Fruit fly (Drosophila melanogaster) whole organism, embryonic: ENCODE data around the gene CG10431.
A peak's percentile ranks its signal among the peaks of the same experiment; 100 is the strongest.

ENCODE experiments used
- B-H2 ChIP-seq: fragments of 200-800 bp; sonication (Bioruptor generic); optimal IDR thresholded peaks from 2 replicates; lab custom pipeline; 2018; ENCODE audit warnings: missing biosample characterization, mild to moderate bottlenecking, missing genetic modification characterization
- BtbVII ChIP-seq: fragments of 200-800 bp; sonication (Bioruptor generic); optimal IDR thresholded peaks from 3 replicates; lab custom pipeline; 2017; ENCODE audit warnings: missing biosample characterization, mild to moderate bottlenecking, missing genetic modification characterization
- CG10543 ChIP-seq: fragments of 200-800 bp; sonication (Bioruptor generic); optimal IDR thresholded peaks from 3 replicates; lab custom pipeline; 2017; ENCODE audit warnings: missing biosample characterization, mild to moderate bottlenecking, missing genetic modification characterization, moderate library complexity
- CG12659 ChIP-seq: fragments of 200-800 bp; sonication (Bioruptor generic); optimal IDR thresholded peaks from 3 replicates; lab custom pipeline; 2017; ENCODE audit warnings: mild to moderate bottlenecking, missing biosample characterization, missing genetic modification reagents, missing genetic modification characterization
- CG12769 ChIP-seq: fragments of 200-800 bp; sonication (Bioruptor generic); optimal IDR thresholded peaks from 2 replicates; lab custom pipeline; 2019; ENCODE audit warnings: missing biosample characterization, mild to moderate bottlenecking, missing genetic modification characterization, moderate library complexity
- CG13296 ChIP-seq: fragments of 200-800 bp; sonication (Bioruptor generic); optimal IDR thresholded peaks from 3 replicates; lab custom pipeline; 2018; ENCODE audit warnings: missing biosample characterization, mild to moderate bottlenecking, missing genetic modification characterization
- CG13424 ChIP-seq: fragments of 200-800 bp; sonication (Bioruptor generic); optimal IDR thresholded peaks from 2 replicates; lab custom pipeline; 2019; ENCODE audit warnings: missing biosample characterization, mild to moderate bottlenecking, missing genetic modification characterization, moderate library complexity
- CG14441 ChIP-seq: fragments of 200-800 bp; sonication (Bioruptor generic); IDR thresholded peaks from 2 replicates; pipeline ENCODE4 v1.3.6; 2022; ENCODE audit warnings: missing biosample characterization, missing genetic modification characterization
- CG15269 ChIP-seq: fragments of 200-800 bp; sonication (Bioruptor generic); optimal IDR thresholded peaks from 2 replicates; lab custom pipeline; 2018; ENCODE audit warnings: missing biosample characterization, mild to moderate bottlenecking, missing genetic modification characterization, moderate library complexity
- CG2678 ChIP-seq: fragments of 200-800 bp; sonication (Bioruptor generic); optimal IDR thresholded peaks from 3 replicates; lab custom pipeline; 2019; ENCODE audit warnings: missing biosample characterization, mild to moderate bottlenecking, missing genetic modification characterization, moderate library complexity
- CG2712 ChIP-seq: fragments of 200-800 bp; optimal IDR thresholded peaks from 3 replicates; lab custom pipeline; 2019; ENCODE audit warnings: missing biosample characterization, mild to moderate bottlenecking, missing genetic modification characterization, moderate library complexity
- CG31224 ChIP-seq: fragments of 200-800 bp; sonication (Bioruptor generic); IDR thresholded peaks from 2 replicates; pipeline ENCODE4 v1.3.6; 2022; ENCODE audit warnings: missing biosample characterization, missing genetic modification characterization
- CG31441 ChIP-seq: fragments of 200-800 bp; sonication (Bioruptor generic); IDR thresholded peaks from 2 replicates; pipeline ENCODE4 v1.3.6; 2022; ENCODE audit warnings: missing biosample characterization, missing genetic modification characterization
- CG3281 ChIP-seq: fragments of 200-800 bp; sonication (Bioruptor generic); optimal IDR thresholded peaks from 3 replicates; lab custom pipeline; 2017; ENCODE audit warnings: missing biosample characterization, mild to moderate bottlenecking, missing genetic modification characterization
- CG34376 ChIP-seq: fragments of 200-800 bp; sonication (Bioruptor generic); optimal IDR thresholded peaks from 2 replicates; lab custom pipeline; 2018; ENCODE audit warnings: missing biosample characterization, mild to moderate bottlenecking, missing genetic modification characterization
- CG4404 ChIP-seq: fragments of 200-800 bp; sonication (Bioruptor generic); IDR thresholded peaks from 2 replicates; pipeline ENCODE4 v1.3.6; 2022; ENCODE audit warnings: missing biosample characterization, missing genetic modification characterization
- CG6689 ChIP-seq: fragments of 200-800 bp; sonication (Bioruptor generic); IDR thresholded peaks from 2 replicates; pipeline ENCODE4 v1.3.6; 2022; ENCODE audit warnings: missing biosample characterization, missing genetic modification characterization
- CG7372 ChIP-seq: fragments of 200-800 bp; sonication (Bioruptor generic); IDR thresholded peaks from 2 replicates; pipeline ENCODE4 v1.3.6; 2022; ENCODE audit warnings: missing biosample characterization, missing genetic modification characterization
- CG7839 ChIP-seq: fragments of 200-800 bp; sonication (Bioruptor generic); optimal IDR thresholded peaks from 3 replicates; lab custom pipeline; 2018; ENCODE audit warnings: missing biosample characterization, mild to moderate bottlenecking, missing genetic modification characterization, moderate library complexity
- CG8359 ChIP-seq: fragments of 200-800 bp; sonication (Bioruptor generic); optimal IDR thresholded peaks from 2 replicates; lab custom pipeline; 2017; ENCODE audit warnings: missing biosample characterization, mild to moderate bottlenecking, missing genetic modification characterization, borderline replicate concordance
- CG9215 ChIP-seq: fragments of 200-800 bp; sonication (Bioruptor generic); IDR thresholded peaks from 2 replicates; pipeline ENCODE4 v1.3.6; 2022; ENCODE audit warnings: missing biosample characterization, missing genetic modification characterization
- CG9817 ChIP-seq: fragments of 200-800 bp; sonication (Bioruptor generic); optimal IDR thresholded peaks from 2 replicates; lab custom pipeline; 2018; ENCODE audit warnings: missing biosample characterization, mild to moderate bottlenecking, missing genetic modification characterization, moderate library complexity
- Dip3 ChIP-seq: fragments of 200-800 bp; sonication (Bioruptor generic); optimal IDR thresholded peaks from 3 replicates; lab custom pipeline; 2016; ENCODE audit warnings: missing biosample characterization, missing genetic modification characterization
- Med ChIP-seq: fragments of 200-800 bp; sonication (Bioruptor generic); peaks from one replicate; lab custom pipeline; 2016; ENCODE audit warnings: missing biosample characterization, missing genetic modification characterization, mild to moderate bottlenecking, inconsistent platforms, moderate library complexity
- Meics ChIP-seq: fragments of 200-800 bp; sonication (Bioruptor generic); optimal IDR thresholded peaks from 2 replicates; lab custom pipeline; 2017; ENCODE audit warnings: missing biosample characterization, mild to moderate bottlenecking, missing genetic modification characterization
- NfI ChIP-seq: fragments of 200-800 bp; sonication (Bioruptor generic); optimal IDR thresholded peaks from 3 replicates; lab custom pipeline; 2018; ENCODE audit warnings: missing biosample characterization, mild to moderate bottlenecking, missing genetic modification characterization, moderate library complexity
- Ravus ChIP-seq: fragments of 200-800 bp; sonication (Bioruptor generic); IDR thresholded peaks from 2 replicates; pipeline ENCODE4 v1.3.6; 2022; ENCODE audit warnings: missing biosample characterization, missing genetic modification characterization
- Taf1 ChIP-seq: fragments of 200-800 bp; sonication (Bioruptor generic); IDR thresholded peaks from 2 replicates; pipeline ENCODE4 v1.3.6; 2022; ENCODE audit warnings: missing biosample characterization, missing genetic modification characterization
- ara ChIP-seq: fragments of 200-800 bp; sonication (Bioruptor generic); IDR thresholded peaks from 2 replicates; pipeline ENCODE4 v1.3.6; 2022; ENCODE audit warnings: missing biosample characterization, missing genetic modification characterization
- ase ChIP-seq: fragments of 200-800 bp; sonication (Bioruptor generic); IDR thresholded peaks from 3 replicates; pipeline ENCODE4 v1.3.6; 2022; ENCODE audit warnings: missing biosample characterization, missing genetic modification characterization
- bsh ChIP-seq, 2 experiments: fragments of 200-800 bp; sonication (Bioruptor generic); optimal IDR thresholded peaks; 2 replicates each; lab custom pipeline; 2017 to 2018; ENCODE audit warnings: mild to moderate bottlenecking in 2 of 2, missing biosample characterization in 2 of 2, missing genetic modification characterization in 2 of 2, moderate library complexity in 1 of 2
- btn ChIP-seq: fragments of 200-800 bp; sonication (Bioruptor generic); optimal IDR thresholded peaks from 2 replicates; lab custom pipeline; 2016; ENCODE audit warnings: missing biosample characterization, missing genetic modification characterization
- chm ChIP-seq: fragments of 200-800 bp; sonication (Bioruptor generic); IDR thresholded peaks from 2 replicates; pipeline ENCODE4 v1.3.6; 2022; ENCODE audit warnings: missing biosample characterization, missing genetic modification characterization
- dmrt11E ChIP-seq: fragments of 200-800 bp; sonication (Bioruptor generic); optimal IDR thresholded peaks from 3 replicates; lab custom pipeline; 2018; ENCODE audit warnings: missing biosample characterization, mild to moderate bottlenecking, missing genetic modification characterization, moderate library complexity
- dysf ChIP-seq: fragments of 200-800 bp; sonication (Bioruptor generic); IDR thresholded peaks from 3 replicates; pipeline ENCODE4 v1.3.6; 2022; ENCODE audit warnings: missing biosample characterization, missing genetic modification characterization
- kah ChIP-seq: fragments of 200-800 bp; sonication (Bioruptor generic); optimal IDR thresholded peaks from 2 replicates; lab custom pipeline; 2018; ENCODE audit warnings: missing biosample characterization, mild to moderate bottlenecking, missing genetic modification characterization
- lmd ChIP-seq: fragments of 200-800 bp; sonication (Bioruptor generic); IDR thresholded peaks from 2 replicates; pipeline ENCODE4 v1.3.6; 2022; ENCODE audit warnings: missing biosample characterization, missing genetic modification characterization
- nerfin-1 ChIP-seq: fragments of 200-800 bp; sonication (Bioruptor generic); optimal IDR thresholded peaks from 3 replicates; lab custom pipeline; 2019; ENCODE audit warnings: missing biosample characterization, mild to moderate bottlenecking, missing genetic modification characterization, moderate library complexity
- nmo ChIP-seq: fragments of 200-800 bp; sonication (Bioruptor generic); optimal IDR thresholded peaks from 2 replicates; lab custom pipeline; 2018; ENCODE audit warnings: missing biosample characterization, mild to moderate bottlenecking, missing genetic modification characterization, moderate library complexity
- run ChIP-seq: fragments of 200-800 bp; sonication (Bioruptor generic); optimal IDR thresholded peaks from 3 replicates; lab custom pipeline; 2018; ENCODE audit warnings: missing biosample characterization, mild to moderate bottlenecking, missing genetic modification characterization
- scrt ChIP-seq: fragments of 200-800 bp; sonication (Bioruptor generic); optimal IDR thresholded peaks from 2 replicates; lab custom pipeline; 2018; ENCODE audit warnings: missing biosample characterization, mild to moderate bottlenecking, missing genetic modification characterization, moderate library complexity
- sd ChIP-seq: fragments of 200-800 bp; sonication (Bioruptor generic); optimal IDR thresholded peaks from 3 replicates; lab custom pipeline; 2018; ENCODE audit warnings: missing biosample characterization, mild to moderate bottlenecking, missing genetic modification characterization, moderate library complexity
- sens ChIP-seq: fragments of 200-800 bp; sonication (Bioruptor generic); peaks from one replicate; lab custom pipeline; 2016; ENCODE audit warnings: missing biosample characterization, missing genetic modification characterization

The CG10431 gene

dm6 chr2L:18965367-18966213 is 8.9 kb upstream of the CG10431 start (continued):
- TF ChIP-seq CG9215, result peak; percentile 5; the same call in 1 of the 2 replicates
- TF ChIP-seq CG15269 (tag; lab: Kevin White, UChicago), result peak; percentile 54
- no peak for TF ChIP-seq ase (GFP tag; lab: Robert Waterston, UW)
- TF ChIP-seq CG31441 (GFP tag; lab: Robert Waterston, UW), result no peak
- peak; percentile 51 for TF ChIP-seq CG12769 (tag; lab: Kevin White, UChicago)
- TF ChIP-seq run (tag; lab: Kevin White, UChicago), result no peak
- peak; percentile 8 for TF ChIP-seq NfI (GFP tag; lab: Kevin White, UChicago)
- TF ChIP-seq Med (GFP tag; lab: Kevin White, UChicago), result peak; percentile 29
- TF ChIP-seq CG2712 (tag; lab: Kevin White, UChicago), result peak; percentile 42
- TF ChIP-seq Dip3 (GFP tag; lab: Kevin White, UChicago), result no peak
- peak; percentile 71 for TF ChIP-seq dysf (GFP tag; lab: Robert Waterston, UW)
- peak; percentile 45; the same call in 1 of the 2 replicates for TF ChIP-seq CG6689
- TF ChIP-seq chm, result peak; percentile 22; the same call in 1 of the 2 replicates
- peak; percentile 49 for TF ChIP-seq CG7839
- TF ChIP-seq ara (GFP tag; lab: Robert Waterston, UW), result 0 out of 2 replicates have a peak, but pooled peaks have one; percentile 25
- TF ChIP-seq Meics (GFP tag; lab: Kevin White, UChicago), result peak; percentile 53
- peak; percentile 16; the same call in 1 of the 2 replicates for TF ChIP-seq CG4404
- TF ChIP-seq BtbVII (GFP tag; lab: Kevin White, UChicago), result peak; percentile 51
- 0 out of 2 replicates have a peak, but pooled peaks have one; percentile 22 for TF ChIP-seq CG14441 (GFP tag; lab: Robert Waterston, UW)
- peak; percentile 23; the same call in 1 of the 2 replicates for TF ChIP-seq Ravus
- TF ChIP-seq kah (GFP tag; lab: Kevin White, UChicago), result peak; percentile 75
- peak; percentile 13 for TF ChIP-seq CG10543 (GFP tag; lab: Kevin White, UChicago)
- TF ChIP-seq dmrt11E (tag; lab: Kevin White, UChicago), result peak; percentile 16
- peak; percentile 58 for TF ChIP-seq lmd (GFP tag; lab: Robert Waterston, UW)
- TF ChIP-seq CG12659 (GFP tag; lab: Kevin White, UChicago), result no peak
- peak; percentile 6 for TF ChIP-seq B-H2 (GFP tag; lab: Kevin White, UChicago)
- no peak for TF ChIP-seq CG31224 (GFP tag; lab: Robert Waterston, UW)
- TF ChIP-seq CG8359 (GFP tag; lab: Kevin White, UChicago), result no peak
- peak; percentile 56 for TF ChIP-seq Taf1 (GFP tag; lab: Robert Waterston, UW)
- peak; percentile 70 for TF ChIP-seq CG2678 (tag; lab: Kevin White, UChicago)
- peak; percentile 28; the same call in 1 of the 2 replicates for TF ChIP-seq CG7372 (GFP tag; lab: Robert Waterston, UW)
- TF ChIP-seq btn (GFP tag; lab: Kevin White, UChicago), result no peak
- peak; percentile 49 for TF ChIP-seq sens (GFP tag; lab: Kevin White, UChicago)
- peak in 1 of 2 experiments; percentile 3 for TF ChIP-seq bsh (GFP tag; optimal IDR thresholded peaks at IDR 0.05; lab: Kevin White, UChicago)
- TF ChIP-seq CG13296 (GFP tag; lab: Kevin White, UChicago), result peak; percentile 34
- TF ChIP-seq sd (tag; lab: Kevin White, UChicago), result peak; percentile 70
- peak; percentile 6 for TF ChIP-seq nerfin-1 (tag; lab: Kevin White, UChicago)
- peak; percentile 31 for TF ChIP-seq CG13424 (tag; lab: Kevin White, UChicago)
- TF ChIP-seq scrt (GFP tag; lab: Kevin White, UChicago), result peak; percentile 46
- peak; percentile 37 for TF ChIP-seq CG9817 (tag; lab: Kevin White, UChicago)
- TF ChIP-seq CG34376, result no peak
- TF ChIP-seq nmo (GFP tag; lab: Kevin White, UChicago), result peak; percentile 26
- peak; percentile 77 for TF ChIP-seq CG3281 (GFP tag; lab: Kevin White, UChicago)
- TF ChIP-seq, all 482 proteins: peak for 106
